Worm (Caenorhabditis elegans): ENCODE measurements around the gene ZC239.5.

DNA sequence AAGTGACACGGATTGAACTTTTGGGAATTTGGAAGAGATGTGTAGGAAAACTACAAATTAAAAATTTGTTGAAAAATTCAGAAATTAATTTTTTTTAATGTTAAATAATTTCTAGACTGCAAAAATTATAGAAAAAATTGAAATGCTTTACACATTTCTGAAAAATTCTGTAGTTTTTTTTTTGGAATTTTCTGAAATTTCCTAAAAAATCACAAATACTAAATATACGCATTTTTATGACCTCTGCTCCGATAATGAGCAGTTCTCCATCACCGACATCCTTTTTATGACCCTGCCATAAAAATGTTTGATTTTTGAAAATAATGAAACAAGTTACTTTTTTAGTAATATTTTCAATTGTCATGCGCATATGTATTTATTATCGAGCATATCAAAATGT lies 34.3 kb downstream of the ZC239.5 start:
- TF ChIP-seq F39B2.1 (GFP tag; IDR thresholded peaks at IDR 0.05) = no peak
- no peak for TF ChIP-seq nfya-1 (tag; optimal IDR thresholded peaks at IDR 0.05; ENCODE audit: borderline replicate concordance, insufficient read depth)
- no peak for TF ChIP-seq T26A5.8 (tag; optimal IDR thresholded peaks at IDR 0.05)
- TF ChIP-seq ama-1 (optimal IDR thresholded peaks at IDR 0.05) = no peak
- TF ChIP-seq ama-1 (GFP tag; optimal IDR thresholded peaks at IDR 0.05) = no peak
- no peak for TF ChIP-seq hsf-1 (GFP tag; IDR thresholded peaks at IDR 0.05)
- TF ChIP-seq hrde-1 (tag; optimal IDR thresholded peaks at IDR 0.05; ENCODE audit: borderline replicate concordance) = no peak
